Fruit fly (Drosophila melanogaster): ENCODE data around the gene Trmt61.
A peak's percentile ranks its signal among the peaks of the same experiment; 100 is the strongest.

Gene Trmt61

DNA sequence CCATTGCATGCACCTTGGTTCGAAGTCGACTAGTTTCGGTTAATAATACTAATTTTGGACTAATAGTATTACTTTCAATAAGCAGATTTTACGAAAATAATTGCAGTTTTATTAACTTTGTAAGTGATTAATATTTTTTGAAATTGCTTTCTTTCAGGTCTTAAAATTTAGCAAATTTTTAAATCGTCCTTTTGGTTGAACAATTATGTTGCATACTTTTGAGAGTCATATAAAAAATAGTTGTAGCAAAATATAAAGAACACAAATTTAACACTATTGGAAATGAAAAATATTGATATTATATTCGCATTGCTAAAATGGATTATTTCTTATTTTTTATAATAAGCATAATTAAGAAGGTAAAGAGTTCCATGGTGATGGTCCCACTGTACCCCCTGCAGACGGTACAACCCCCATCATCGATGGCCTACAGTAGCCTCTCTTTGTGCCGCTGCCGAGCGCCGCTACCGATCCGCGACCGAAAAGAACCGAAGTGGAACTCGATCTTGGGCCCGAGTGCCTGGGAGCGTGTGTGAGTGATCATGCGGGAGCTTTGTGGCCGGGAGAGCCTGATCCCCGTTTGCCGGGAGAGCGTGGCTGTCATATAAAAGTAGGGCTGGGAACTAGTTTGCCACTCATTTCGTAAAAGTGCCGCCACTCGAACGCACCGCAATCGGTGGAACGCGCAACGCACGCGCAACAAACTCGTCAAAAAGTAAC lies 37.9 kb upstream of the Trmt61 start (continued):
- TF ChIP-seq tio (GFP tag; optimal IDR thresholded peaks at IDR 0.05) (peak; percentile 98), wor (GFP tag; IDR thresholded peaks at IDR 0.05) (peak; percentile 85), gcm (GFP tag; optimal IDR thresholded peaks at IDR 0.05) (peak; percentile 94), CG11723 (GFP tag; optimal IDR thresholded peaks at IDR 0.05) (peak; percentile 95), Sin3A (optimal IDR thresholded peaks at IDR 0.05) (no peak), Fer3 (tag; optimal IDR thresholded peaks at IDR 0.05) (peak; percentile 84), CG7357 (GFP tag; IDR thresholded peaks at IDR 0.05) (peak; percentile 81), CG32532 (GFP tag; IDR thresholded peaks at IDR 0.05) (peak; percentile 82), C15 (GFP tag; IDR thresholded peaks at IDR 0.05) (0 out of 3 replicates have a peak, but pooled peaks have one; percentile 47), CHES-1-like (GFP tag; optimal IDR thresholded peaks at IDR 0.05) (peak; percentile 76), Max (GFP tag; optimal IDR thresholded peaks at IDR 0.05) (peak; percentile 86), CG3847 (GFP tag; IDR thresholded peaks at IDR 0.05) (peak; percentile 87), chinmo (GFP tag; IDR thresholded peaks at IDR 0.05; ENCODE audit: partially characterized antibody) (peak; percentile 85; the same call in 2 of the 4 replicates), Ravus (GFP tag; IDR thresholded peaks at IDR 0.05) (peak; percentile 20), CG33213 (GFP tag; optimal IDR thresholded peaks at IDR 0.05) (peak; percentile 24), CG7928 (GFP tag; optimal IDR thresholded peaks at IDR 0.05) (peak; percentile 67), H15 (GFP tag; IDR thresholded peaks at IDR 0.05) (peak; percentile 78), wek (GFP tag; optimal IDR thresholded peaks at IDR 0.05) (no peak), Deaf1 (tag; optimal IDR thresholded peaks at IDR 0.05) (peak; percentile 98), CG8388 (GFP tag; optimal IDR thresholded peaks at IDR 0.05) (peak; percentile 94), al (GFP tag; IDR thresholded peaks at IDR 0.05) (peak; percentile 82), CG3065 (GFP tag; optimal IDR thresholded peaks at IDR 0.05) (peak; percentile 83), ato (GFP tag; IDR thresholded peaks at IDR 0.05; ENCODE audit: partially characterized antibody) (no peak), CG6689 (GFP tag; IDR thresholded peaks at IDR 0.05) (peak; percentile 92), gro (GFP tag; optimal IDR thresholded peaks at IDR 0.05) (peak; percentile 29), Nf-YA (GFP tag; IDR thresholded peaks at IDR 0.05) (no peak), NC2α (GFP tag; optimal IDR thresholded peaks at IDR 0.05) (peak; percentile 62), bcd (GFP tag; optimal IDR thresholded peaks at IDR 0.05) (peak; percentile 96), en (GFP tag; optimal IDR thresholded peaks at IDR 0.05) (peak; percentile 67), cato (GFP tag; optimal IDR thresholded peaks at IDR 0.05; ENCODE audit: borderline replicate concordance) (peak; percentile 93), CoRest (tag; optimal IDR thresholded peaks at IDR 0.05) (peak; percentile 99), bigmax (GFP tag; optimal IDR thresholded peaks at IDR 0.05) (no peak), CG6254 (GFP tag; optimal IDR thresholded peaks at IDR 0.05) (peak; percentile 91), TFAM (GFP tag; optimal IDR thresholded peaks at IDR 0.05) (peak; percentile 77), org-1 (GFP tag; optimal IDR thresholded peaks at IDR 0.05) (peak; percentile 95), hkb (optimal IDR thresholded peaks at IDR 0.05) (no peak), hkb (GFP tag; IDR thresholded peaks at IDR 0.05) (peak; percentile 78), crc (GFP tag; optimal IDR thresholded peaks at IDR 0.05) (peak; percentile 84), ttk (GFP tag; IDR thresholded peaks at IDR 0.05) (peak; percentile 69), Six4 (GFP tag; optimal IDR thresholded peaks at IDR 0.05) (peak; percentile 92), Antp (GFP tag; optimal IDR thresholded peaks at IDR 0.05) (peak; percentile 67), CG12744 (GFP tag; optimal IDR thresholded peaks at IDR 0.05) (peak; percentile 86), Doc3 (GFP tag; IDR thresholded peaks at IDR 0.05; ENCODE audit: partially characterized antibody) (peak; percentile 44; the same call in 2 of the 3 replicates), CG7786 (GFP tag; optimal IDR thresholded peaks at IDR 0.05) (peak; percentile 77), lola (GFP tag; optimal IDR thresholded peaks at IDR 0.05) (peak in 1 of 3 experiments; percentile 99), Ets97D (GFP tag; optimal IDR thresholded peaks at IDR 0.05) (peak; percentile 43), CG11695 (GFP tag; IDR thresholded peaks at IDR 0.05) (peak; percentile 91), kay (GFP tag; optimal IDR thresholded peaks at IDR 0.05) (peak; percentile 71), ranshi (GFP tag; IDR thresholded peaks at IDR 0.05) (peak; percentile 81; the same call in 1 of the 2 replicates), cwo (GFP tag; optimal IDR thresholded peaks at IDR 0.05) (peak; percentile 78)
